Fruit fly (Drosophila melanogaster): Measurements from ENCODE around the gene BBS8.
A peak's percentile ranks its signal among the peaks of the same experiment; 100 is the strongest.

Gene BBS8

DNA sequence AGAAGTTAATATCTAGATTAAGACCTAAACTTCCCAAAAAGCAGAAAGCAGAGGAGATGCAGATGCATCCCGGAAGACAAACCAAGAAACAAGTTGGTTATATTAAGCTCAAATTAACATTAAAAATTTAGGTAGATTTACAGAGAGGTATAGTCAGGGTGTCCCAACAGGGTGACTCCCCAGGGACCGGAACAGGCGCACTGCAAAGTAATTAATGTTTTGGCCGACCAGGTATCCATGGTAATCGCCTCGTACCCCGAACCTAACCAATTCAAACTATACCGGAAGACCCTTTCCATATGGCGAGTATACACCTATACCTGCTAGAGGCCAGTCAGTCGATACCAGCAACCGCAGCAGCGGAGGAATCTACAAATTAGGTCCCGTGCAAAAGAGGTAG lies at the start of gene BBS8:
BBS8 (plus strand) TSS at position 301 of the 400 bp plus-strand sequence.
- no peak for TF ChIP-seq noc (tag; optimal IDR thresholded peaks at IDR 0.05)

DNA sequence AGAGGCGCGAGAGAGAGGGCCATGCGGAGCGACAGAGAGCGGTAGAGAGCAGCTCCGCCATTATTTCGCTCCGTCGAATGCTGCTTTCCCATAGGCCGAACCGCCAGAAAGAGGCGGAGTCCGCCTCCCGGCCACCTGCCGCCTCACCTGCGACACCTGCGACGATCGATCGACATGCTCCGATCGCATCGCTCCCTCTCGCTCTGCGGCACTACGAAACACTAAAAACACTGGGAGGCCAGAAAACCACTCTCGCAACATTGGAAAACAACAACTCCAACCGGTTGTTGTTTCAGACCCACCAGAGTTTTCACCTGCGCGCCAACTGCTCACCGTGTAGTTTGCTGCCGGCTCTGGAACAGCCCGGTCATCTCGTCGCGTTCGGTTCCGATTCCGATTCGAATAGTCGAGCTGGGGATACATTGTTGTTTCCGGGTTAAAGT lies 44.9 kb upstream of the BBS8 start, which contains the start of gene al:
al (plus strand) TSS at position 333 of the 443 bp plus-strand sequence.
- no peak for TF ChIP-seq noc (tag; optimal IDR thresholded peaks at IDR 0.05)

DNA sequence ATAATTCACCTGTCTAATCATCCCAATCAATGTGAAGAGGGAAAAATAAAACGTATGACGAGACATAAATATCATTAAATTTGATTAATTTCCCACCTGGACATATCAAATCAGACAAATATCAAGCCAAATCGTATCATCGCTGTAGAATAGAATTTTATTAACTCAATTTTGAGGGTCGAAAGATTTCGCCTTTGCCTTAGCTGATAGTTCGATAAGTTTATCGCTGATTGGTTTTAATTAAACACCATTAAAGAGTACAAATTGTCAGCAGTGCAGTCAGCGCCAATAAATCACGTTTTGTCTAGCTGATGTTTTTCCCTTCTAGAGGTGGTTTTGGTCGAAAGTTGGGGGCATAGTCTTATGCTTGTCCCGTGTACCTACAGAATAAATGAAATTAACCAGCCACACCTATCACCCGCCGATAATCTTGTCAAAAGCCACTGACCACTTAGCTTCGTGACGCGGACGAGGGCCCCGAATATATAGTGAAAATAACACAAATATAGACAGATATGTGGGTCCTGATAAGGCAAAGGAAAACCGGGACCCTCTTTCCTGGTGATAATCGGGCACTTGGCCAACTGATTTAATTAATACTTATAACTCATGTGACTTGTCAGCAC lies 43.7 kb upstream of the BBS8 start:
- TF ChIP-seq noc (tag; optimal IDR thresholded peaks at IDR 0.05) = peak; percentile 11

DNA sequence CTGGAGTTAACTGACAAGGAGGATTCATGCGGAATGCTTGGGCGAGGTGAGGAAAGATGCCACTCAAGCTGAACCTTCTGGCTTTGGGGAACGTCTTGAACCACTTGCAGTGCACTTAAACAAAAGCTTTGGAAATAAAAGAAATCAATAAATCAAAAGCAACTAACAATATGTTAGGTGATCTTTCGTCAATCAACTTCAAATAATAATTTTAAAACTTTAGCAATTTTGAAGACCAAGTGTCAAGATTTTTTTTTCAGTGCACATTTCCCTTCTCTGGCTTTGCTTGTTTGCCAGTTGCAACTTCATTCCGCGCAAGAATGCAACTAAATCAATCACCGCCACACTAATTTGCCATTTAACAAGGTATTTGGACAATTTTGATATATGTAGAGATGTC lies 39.9 kb upstream of the BBS8 start:
- TF ChIP-seq noc (tag; optimal IDR thresholded peaks at IDR 0.05) = no peak

DNA sequence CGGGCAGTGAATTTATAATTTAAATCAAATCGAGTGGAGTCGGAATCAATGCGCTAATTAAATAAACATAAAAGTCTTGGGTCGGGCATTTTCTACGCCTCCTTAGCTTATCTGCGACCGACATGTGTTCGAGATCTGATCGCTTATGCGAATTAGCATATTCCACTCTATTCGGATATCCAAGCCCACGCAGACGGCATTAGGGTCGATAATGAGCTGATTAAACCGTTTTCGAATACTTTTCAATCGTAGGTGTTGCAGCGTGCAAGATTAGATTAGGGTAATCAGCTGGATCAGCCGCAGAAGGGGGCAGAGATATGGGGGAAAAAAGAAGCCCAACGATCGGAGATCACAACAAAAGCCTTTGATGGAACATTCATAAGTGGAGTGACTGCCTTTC lies 32.2 kb upstream of the BBS8 start:
- no peak for TF ChIP-seq noc (tag; optimal IDR thresholded peaks at IDR 0.05)

DNA sequence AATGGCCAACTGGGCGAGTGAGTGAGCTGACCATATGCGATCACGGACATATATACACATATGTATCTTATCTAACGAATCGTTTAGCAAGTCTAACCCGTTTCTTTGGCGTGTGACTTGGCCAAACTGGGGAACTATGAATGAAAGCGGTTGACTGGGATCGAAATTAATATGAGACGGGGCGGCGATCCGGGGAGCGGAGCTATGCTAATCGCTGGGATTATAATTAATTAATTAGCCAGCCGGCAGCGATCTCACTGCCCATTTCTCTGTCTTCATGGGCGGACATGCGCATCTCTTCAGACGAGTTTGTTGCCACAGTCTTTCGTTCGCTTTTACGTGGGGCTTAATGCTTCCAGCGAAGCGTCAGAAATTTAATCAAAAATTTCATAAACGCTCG lies 30.1 kb upstream of the BBS8 start:
- peak; percentile 1 for TF ChIP-seq noc (tag; optimal IDR thresholded peaks at IDR 0.05)

DNA sequence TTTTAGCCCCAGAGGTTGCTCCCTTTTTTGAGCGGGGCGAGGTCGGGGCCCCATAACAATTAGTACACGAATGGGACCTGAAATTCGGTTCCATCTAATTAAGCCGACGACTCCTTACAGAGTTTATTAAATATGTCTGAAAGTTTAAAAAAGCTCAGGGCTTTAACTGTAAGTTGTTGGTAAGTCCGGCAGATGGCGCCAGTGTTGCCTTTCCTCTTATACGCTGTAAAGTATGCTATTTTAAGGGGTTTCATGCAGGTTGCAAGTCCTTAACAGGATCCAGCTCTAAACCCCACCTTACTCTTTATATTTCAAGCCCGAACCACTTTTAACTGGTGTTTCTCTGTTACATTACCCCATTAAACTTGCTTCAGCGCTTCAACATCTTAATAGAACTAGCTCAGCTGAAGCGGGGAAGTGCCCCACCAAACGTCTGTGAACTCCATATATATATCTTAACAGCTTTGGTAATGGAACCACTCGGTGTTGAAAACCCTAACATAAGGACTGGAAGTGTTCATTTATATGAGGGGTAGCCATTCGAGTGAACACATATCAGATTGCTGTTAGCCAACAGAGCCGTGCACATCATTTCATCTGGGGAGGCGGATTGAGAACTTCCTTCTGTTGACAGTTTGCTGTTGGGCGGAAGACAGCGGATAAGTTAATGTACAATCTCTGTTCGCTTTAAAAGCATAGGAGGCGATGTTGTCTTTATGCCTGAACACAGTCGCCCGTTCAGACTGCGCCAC lies 27.1 kb upstream of the BBS8 start:
- no peak for TF ChIP-seq noc (tag; optimal IDR thresholded peaks at IDR 0.05)

DNA sequence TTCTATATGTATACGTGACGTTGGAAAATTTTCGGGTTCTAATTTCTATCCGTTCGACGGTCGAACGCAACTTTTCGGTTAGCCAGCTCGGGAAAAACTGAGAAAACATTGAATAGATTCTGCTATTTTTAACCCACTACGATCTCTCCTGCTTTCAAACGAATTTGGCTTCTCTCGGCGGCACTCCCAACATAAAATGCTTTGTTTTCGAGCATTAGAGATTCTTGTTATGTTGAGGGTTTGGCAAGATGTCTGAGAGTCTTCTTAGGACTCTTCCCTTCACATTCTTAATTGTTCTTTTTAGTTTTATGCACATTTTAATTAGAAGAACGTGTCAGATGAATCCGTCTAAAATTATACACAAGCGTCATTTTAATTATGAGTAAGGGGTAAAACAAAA lies 20.6 kb upstream of the BBS8 start, which contains the start of gene CG4213:
CG4213 (minus strand) TSS at position 101 of the 400 bp plus-strand sequence.
- TF ChIP-seq noc (tag; optimal IDR thresholded peaks at IDR 0.05) = no peak

dm6 chr2L:403627-404575 lies 18.8 kb upstream of the BBS8 start, which contains the start of gene Polr1B:
Gene Polr1B, plus strand, starts transcription at chr2L:404285.
- no peak for TF ChIP-seq noc (tag; optimal IDR thresholded peaks at IDR 0.05)

dm6 chr2L:412931-413330 lies 9.7 kb upstream of the BBS8 start:
- peak; percentile 67 for TF ChIP-seq noc (tag; optimal IDR thresholded peaks at IDR 0.05)

DNA sequence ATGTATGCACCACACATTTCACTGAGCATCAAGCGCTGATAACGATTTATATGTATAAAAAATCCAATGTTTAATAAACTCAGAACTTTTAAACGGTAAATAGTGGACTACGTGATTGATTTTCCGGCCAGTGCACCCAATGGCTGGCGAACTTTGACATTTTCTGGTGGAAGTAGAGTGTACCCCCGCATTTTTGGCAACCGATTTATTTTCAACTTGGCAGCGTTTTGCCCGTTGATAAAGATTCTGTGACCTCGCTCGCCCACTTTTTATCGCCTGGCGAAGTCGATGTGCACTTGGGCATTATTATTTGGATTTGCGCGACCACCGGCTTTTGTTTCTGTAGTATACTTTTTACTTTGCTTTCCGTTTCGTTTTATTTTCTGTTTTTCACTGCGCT lies 8.8 kb upstream of the BBS8 start:
- no peak for TF ChIP-seq noc (tag; optimal IDR thresholded peaks at IDR 0.05)

DNA sequence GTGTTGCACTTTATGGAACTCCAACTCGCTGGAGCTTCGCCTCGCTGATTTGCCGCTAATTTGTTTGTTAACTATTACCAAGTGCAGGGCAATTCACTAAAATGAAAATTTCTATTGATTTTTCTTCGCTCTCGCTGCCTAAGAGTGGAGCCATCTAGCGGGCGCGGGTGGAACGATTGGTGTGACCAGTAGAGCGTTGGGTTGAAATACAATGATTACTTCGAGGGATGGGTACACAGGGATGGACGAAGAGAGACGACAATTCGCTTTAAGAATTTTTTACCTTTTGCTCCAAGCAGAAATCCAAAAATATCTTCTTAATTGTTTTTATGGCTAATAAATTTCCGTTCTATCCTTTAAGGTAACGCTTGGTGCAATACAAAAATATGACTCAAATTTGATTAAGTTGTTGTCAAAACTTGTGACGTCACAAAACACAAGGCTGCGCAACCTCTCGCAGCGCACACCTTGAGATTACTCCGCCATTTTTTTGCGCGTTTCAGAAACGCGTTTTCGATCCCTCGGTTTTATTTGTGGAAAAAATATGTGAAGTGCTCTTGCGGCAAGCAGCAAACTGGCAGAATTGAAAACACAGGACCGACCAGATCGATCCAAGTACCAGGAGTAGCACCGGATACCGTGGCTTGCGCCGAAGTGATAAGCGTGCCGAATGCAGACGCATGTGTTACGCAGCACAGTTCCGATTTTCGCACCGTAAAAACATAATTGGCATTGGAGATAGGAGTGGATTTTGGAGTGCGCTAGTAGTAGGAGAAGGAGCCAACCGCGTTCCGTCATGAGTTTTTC lies 7.9 kb upstream of the BBS8 start, which contains the start of the genes AP-2alpha and ebi:
AP-2alpha (minus strand) TSS at position 185 of the 807 bp plus-strand sequence.
ebi (plus strand) TSS at position 475 of the 807 bp plus-strand sequence.
- peak; percentile 82 for TF ChIP-seq noc (tag; optimal IDR thresholded peaks at IDR 0.05)

dm6 chr2L:419620-420184 lies 3.0 kb upstream of the BBS8 start, which contains the start of the genes CG13690 and RpLP1:
Gene CG13690, minus strand, starts transcription at chr2L:419652.
Gene RpLP1, plus strand, starts transcription at chr2L:419952.
- TF ChIP-seq noc (tag; optimal IDR thresholded peaks at IDR 0.05) = peak; percentile 76

dm6 chr2L:421119-421821 lies 1.4 kb upstream of the BBS8 start, which contains the start of the genes CG11885 and CG13692:
Gene CG11885, minus strand, starts transcription at chr2L:421450.
Gene CG13692, plus strand, starts transcription at chr2L:421771.
- no peak for TF ChIP-seq noc (tag; optimal IDR thresholded peaks at IDR 0.05)
